Worm (Caenorhabditis elegans): Measurements from ENCODE around the gene glb-7.

glb-7 gene

ce11 chrIV:2127375-2127774 is 4.8 kb downstream of the glb-7 start:
- TF ChIP-seq sma-9 (GFP tag; optimal IDR thresholded peaks at IDR 0.05) (no peak), sma-9 (tag; optimal IDR thresholded peaks at IDR 0.05) (no peak), fos-1 (tag; optimal IDR thresholded peaks at IDR 0.05) (no peak), snpc-4 (tag; optimal IDR thresholded peaks at IDR 0.05) (no peak), mab-5 (tag; optimal IDR thresholded peaks at IDR 0.05) (no peak), nhr-6 (tag; optimal IDR thresholded peaks at IDR 0.05) (no peak), lin-11 (tag; optimal IDR thresholded peaks at IDR 0.05) (no peak), nhr-12 (tag; optimal IDR thresholded peaks at IDR 0.05) (no peak), peb-1 (tag; optimal IDR thresholded peaks at IDR 0.05) (no peak), elt-3 (tag; optimal IDR thresholded peaks at IDR 0.05) (no peak), nhr-25 (tag; optimal IDR thresholded peaks at IDR 0.05) (no peak), nhr-21 (tag; optimal IDR thresholded peaks at IDR 0.05) (no peak), zag-1 (tag; optimal IDR thresholded peaks at IDR 0.05) (no peak), unc-55 (GFP tag; optimal IDR thresholded peaks at IDR 0.05) (no peak), lsy-2 (tag; optimal IDR thresholded peaks at IDR 0.05) (no peak), mbf-1 (tag; optimal IDR thresholded peaks at IDR 0.05) (no peak), R02D3.7 (tag; optimal IDR thresholded peaks at IDR 0.05) (no peak), nhr-129 (tag; optimal IDR thresholded peaks at IDR 0.05) (no peak), nhr-23 (tag; optimal IDR thresholded peaks at IDR 0.05) (no peak)

ce11 chrIV:2128761-2129160 is 6.2 kb downstream of the glb-7 start, which contains the start of gene grl-20:
grl-20 (minus strand) TSS chrIV:2128861.
- TF ChIP-seq nhr-237 (tag; optimal IDR thresholded peaks at IDR 0.05) (no peak), ZK546.5 (tag; optimal IDR thresholded peaks at IDR 0.05) (no peak), mdl-1 (tag; optimal IDR thresholded peaks at IDR 0.05) (no peak), lin-11 (tag; optimal IDR thresholded peaks at IDR 0.05) (no peak), lsy-2 (tag; optimal IDR thresholded peaks at IDR 0.05) (no peak), ztf-1 (GFP tag; conservative IDR thresholded peaks at IDR 0.05) (no peak), alr-1 (tag; optimal IDR thresholded peaks at IDR 0.05) (no peak), nhr-129 (tag; optimal IDR thresholded peaks at IDR 0.05) (no peak), blmp-1 (tag; optimal IDR thresholded peaks at IDR 0.05; ENCODE audit: insufficient read depth) (no peak), fos-1 (tag; optimal IDR thresholded peaks at IDR 0.05) (no peak), gmeb-1 (tag; optimal IDR thresholded peaks at IDR 0.05) (no peak), peb-1 (tag; optimal IDR thresholded peaks at IDR 0.05) (no peak), Y55F3AM.14 (GFP tag; optimal IDR thresholded peaks at IDR 0.05) (no peak), nhr-11 (tag; optimal IDR thresholded peaks at IDR 0.05) (no peak), dmd-4 (tag; optimal IDR thresholded peaks at IDR 0.05) (no peak), ceh-82 (tag; optimal IDR thresholded peaks at IDR 0.05) (no peak), unc-39 (tag; optimal IDR thresholded peaks at IDR 0.05) (no peak), nhr-25 (tag; optimal IDR thresholded peaks at IDR 0.05) (no peak)

DNA sequence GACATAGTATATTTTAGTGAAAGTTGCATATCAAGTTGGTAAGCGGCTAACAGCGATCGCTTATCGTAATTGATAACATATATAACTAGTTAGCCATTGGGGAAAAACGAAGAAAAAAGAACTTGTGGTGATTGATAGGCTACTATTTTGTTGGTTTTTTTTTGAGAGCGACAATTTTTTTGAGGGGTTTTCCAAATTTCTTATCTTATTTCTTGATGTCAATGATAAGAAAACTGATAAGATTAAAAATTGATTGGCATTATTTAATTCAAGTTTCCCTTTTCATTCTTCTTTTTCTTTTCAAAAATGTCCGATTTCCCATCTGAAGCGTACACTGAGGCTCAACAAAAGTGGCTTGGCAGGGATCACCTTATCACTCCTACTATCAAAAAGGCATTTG is 8.1 kb downstream of the glb-7 start, which contains the start of gene prmt-6:
TSS of gene prmt-6 (plus strand) at position 252 of the 400 bp plus-strand sequence.
- no peak for TF ChIP-seq aly-2 (tag; optimal IDR thresholded peaks at IDR 0.05)
- TF ChIP-seq fos-1 (tag; optimal IDR thresholded peaks at IDR 0.05), result peak; percentile 11

- TF ChIP-seq aly-2 (tag; optimal IDR thresholded peaks at IDR 0.05), result no peak
- TF ChIP-seq sma-9 (GFP tag; optimal IDR thresholded peaks at IDR 0.05), result no peak
- no peak for TF ChIP-seq sma-9 (tag; optimal IDR thresholded peaks at IDR 0.05)
- no peak for TF ChIP-seq crh-2 (tag; optimal IDR thresholded peaks at IDR 0.05)
- no peak for TF ChIP-seq nhr-23 (tag; optimal IDR thresholded peaks at IDR 0.05)
- no peak for TF ChIP-seq dmd-4 (tag; optimal IDR thresholded peaks at IDR 0.05)
- TF ChIP-seq lsy-2 (tag; optimal IDR thresholded peaks at IDR 0.05), result no peak
- no peak for TF ChIP-seq ztf-1 (GFP tag; conservative IDR thresholded peaks at IDR 0.05)
- TF ChIP-seq ztf-11 (tag; optimal IDR thresholded peaks at IDR 0.05), result no peak
- no peak for TF ChIP-seq nhr-12 (tag; optimal IDR thresholded peaks at IDR 0.05)
- no peak for TF ChIP-seq unc-39 (tag; optimal IDR thresholded peaks at IDR 0.05)
- TF ChIP-seq nhr-129 (tag; optimal IDR thresholded peaks at IDR 0.05), result no peak
Observed at ce11 chrIV:2133431-2133940, 10.9 kb downstream of the glb-7 start, which contains the start of gene C23H5.12. C23H5.12 (plus strand) TSS chrIV:2133481.

- TF ChIP-seq nhr-129 (tag; optimal IDR thresholded peaks at IDR 0.05), result peak; percentile 35
- TF ChIP-seq nhr-11 (tag; optimal IDR thresholded peaks at IDR 0.05), result no peak
- no peak for TF ChIP-seq unc-62 (GFP tag; optimal IDR thresholded peaks at IDR 0.05)
Observed at ce11 chrIV:2136607-2137006, 14.0 kb downstream of the glb-7 start, which contains the start of gene test-1. test-1 (plus strand) TSS chrIV:2136951.
